Worm (Caenorhabditis elegans) whole organism, late embryonic: ENCODE data around the gene nlt-1.

ENCODE experiments used
- ceh-14 ChIP-seq: sonication (generic microtip); optimal IDR thresholded peaks from 2 replicates; lab custom pipeline; 2016; ENCODE audit warnings: missing genotype, missing genetic modification characterization, missing compliant biosample characterization
- ceh-6 ChIP-seq: fragments of 200-800 bp; sonication (Bioruptor generic); optimal IDR thresholded peaks from 2 replicates; lab custom pipeline; 2018; ENCODE audit warnings: mild to moderate bottlenecking, missing genetic modification characterization, missing compliant biosample characterization
- ceh-9 ChIP-seq: sonication (generic microtip); optimal IDR thresholded peaks from 2 replicates; lab custom pipeline; 2016; ENCODE audit warnings: mild to moderate bottlenecking, missing genetic modification characterization, inconsistent platforms, missing compliant biosample characterization
- dve-1 ChIP-seq: sonication (generic microtip); optimal IDR thresholded peaks from 2 replicates; lab custom pipeline; 2017; ENCODE audit warnings: antibody characterized with exemption, mild to moderate bottlenecking, missing genetic modification characterization, missing compliant biosample characterization
- fkh-10 ChIP-seq: fragments of 150-350 bp; optimal IDR thresholded peaks from 2 replicates; lab custom pipeline; 2014; ENCODE audit warnings: missing biosample characterization, missing genetic modification reagents, missing genetic modification characterization
- gmeb-2 ChIP-seq: sonication (generic microtip); optimal IDR thresholded peaks from 2 replicates; lab custom pipeline; 2016; ENCODE audit warnings: missing genetic modification characterization, inconsistent platforms, missing compliant biosample characterization
- lin-11 ChIP-seq: fragments of 200-800 bp; sonication (Bioruptor generic); optimal IDR thresholded peaks from 2 replicates; lab custom pipeline; 2018; ENCODE audit warnings: mild to moderate bottlenecking, missing genetic modification characterization, missing compliant biosample characterization
- nfya-1 ChIP-seq: sonication (generic microtip); optimal IDR thresholded peaks from 2 replicates; lab custom pipeline; 2017; ENCODE audit warnings: missing genetic modification characterization, mild to moderate bottlenecking, missing compliant biosample characterization, antibody characterized with exemption, moderate library complexity
- npax-4 ChIP-seq: sonication (generic microtip); optimal IDR thresholded peaks from 2 replicates; lab custom pipeline; 2016; ENCODE audit warnings: missing genetic modification characterization, missing compliant biosample characterization
- odd-2 ChIP-seq: sonication (generic microtip); optimal IDR thresholded peaks from 2 replicates; lab custom pipeline; 2017; ENCODE audit warnings: antibody characterized with exemption, mild to moderate bottlenecking, missing genetic modification characterization, missing compliant biosample characterization
- pag-3 ChIP-seq: sonication (generic microtip); optimal IDR thresholded peaks from 2 replicates; lab custom pipeline; 2016; ENCODE audit warnings: missing compliant biosample characterization, missing genetic modification characterization, borderline replicate concordance
- pat-9 ChIP-seq: fragments of 200-800 bp; sonication (Bioruptor generic); optimal IDR thresholded peaks from 2 replicates; lab custom pipeline; 2018; ENCODE audit warnings: mild to moderate bottlenecking, missing genetic modification characterization, moderate library complexity, missing compliant biosample characterization
- pqm-1 ChIP-seq: sonication (generic microtip); optimal IDR thresholded peaks from 2 replicates; lab custom pipeline; 2016; ENCODE audit warnings: missing genetic modification characterization, missing compliant biosample characterization

DNA sequence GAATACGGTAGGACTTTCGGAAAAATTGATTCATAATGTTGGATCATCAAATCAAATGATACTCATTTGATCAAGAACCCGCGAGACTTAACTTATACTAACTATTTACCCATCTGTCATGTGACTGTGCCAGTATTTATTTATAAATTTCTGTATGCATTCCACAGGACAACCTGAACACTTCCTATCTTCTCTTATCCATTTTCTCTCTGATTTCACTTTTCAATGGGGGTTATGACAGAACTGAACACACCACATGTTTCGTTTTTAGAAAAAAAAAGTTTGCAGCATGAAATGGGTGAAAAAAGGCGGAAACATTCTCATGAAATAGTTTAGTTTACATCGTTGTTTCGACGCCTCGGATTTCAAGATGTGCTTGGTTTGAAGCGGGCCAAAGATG lies 16.6 kb upstream of the nlt-1 start:
- no peak for TF ChIP-seq pqm-1 (tag; lab: Kevin White, UChicago)
- no peak for TF ChIP-seq odd-2 (tag; lab: Kevin White, UChicago)
- TF ChIP-seq ceh-6 (GFP tag; lab: Kevin White, UChicago) = no peak
- TF ChIP-seq ceh-9 (tag; lab: Kevin White, UChicago) = no peak
- TF ChIP-seq fkh-10 (GFP tag; lab: Kevin White, UChicago) = no peak
- no peak for TF ChIP-seq pat-9 (tag; lab: Kevin White, UChicago)
- TF ChIP-seq npax-4 (tag; lab: Kevin White, UChicago) = no peak
- TF ChIP-seq ceh-14 = no peak
- no peak for TF ChIP-seq pag-3 (tag; lab: Kevin White, UChicago)
- no peak for TF ChIP-seq nfya-1 (tag; lab: Kevin White, UChicago)
- TF ChIP-seq dve-1 (tag; lab: Kevin White, UChicago) = no peak
- TF ChIP-seq lin-11 (tag; lab: Kevin White, UChicago) = no peak
- no peak for TF ChIP-seq gmeb-2 (tag; lab: Kevin White, UChicago)
